Worm (Caenorhabditis elegans): ENCODE measurements around the gene mmaa-1.

- TF ChIP-seq cog-1 (tag; optimal IDR thresholded peaks at IDR 0.05) (no peak), klf-2 (GFP tag; conservative IDR thresholded peaks at IDR 0.05) (no peak), flt-1 (GFP tag; IDR thresholded peaks at IDR 0.05) (no peak), ztf-23 (GFP tag; IDR thresholded peaks at IDR 0.05) (no peak), ref-1 (GFP tag; conservative IDR thresholded peaks at IDR 0.05) (no peak), med-1 (GFP tag; optimal IDR thresholded peaks at IDR 0.05; ENCODE audit: insufficient read depth) (no peak), tab-1 (GFP tag; IDR thresholded peaks at IDR 0.05) (no peak)
Measured at ce11 chrII:7051778-7052177, 49.2 kb downstream of the mmaa-1 start, which contains the start of gene ZK1127.12.

All from whole organism, midembryonic.